Worm (Caenorhabditis elegans) whole organism, L4 larva: Measurements from ENCODE around the gene K08D8.5.
A peak's percentile ranks its signal among the peaks of the same experiment; 100 is the strongest.

Experiments
- F10B5.3 ChIP-seq: sonication (generic microtip); optimal IDR thresholded peaks from 2 replicates; lab custom pipeline; 2016; ENCODE audit warnings: mild to moderate bottlenecking, missing genetic modification characterization, missing compliant biosample characterization
- F26F4.8 ChIP-seq: fragments of 200-800 bp; sonication (Bioruptor generic); conservative IDR thresholded peaks from 2 replicates; pipeline ENCODE4 v1.3.6; 2022; ENCODE audit warnings: missing genetic modification characterization, missing compliant biosample characterization
- T20F7.1 ChIP-seq: fragments of 200-800 bp; sonication (Bioruptor generic); optimal IDR thresholded peaks from 2 replicates; lab custom pipeline; 2018; ENCODE audit warnings: mild to moderate bottlenecking, missing genetic modification characterization, missing compliant biosample characterization
- ZK546.5 ChIP-seq, 2 experiments: sonication (generic microtip); optimal IDR thresholded peaks; 2 replicates each; lab custom pipeline; 2017; ENCODE audit warnings: missing biosample characterization in 2 of 2, missing genetic modification characterization in 2 of 2
- aly-2 ChIP-seq: sonication (generic microtip); optimal IDR thresholded peaks from 2 replicates; lab custom pipeline; 2018; ENCODE audit warnings: missing biosample characterization, missing genetic modification characterization
- attf-4 ChIP-seq: sonication (generic microtip); optimal IDR thresholded peaks from 3 replicates; lab custom pipeline; 2017; ENCODE audit warnings: missing biosample characterization, missing genetic modification characterization
- ceh-62 ChIP-seq: sonication (generic microtip); optimal IDR thresholded peaks from 2 replicates; lab custom pipeline; 2017; ENCODE audit warnings: missing biosample characterization, missing genetic modification characterization
- ces-1 ChIP-seq: fragments of 150-350 bp; sonication (generic microtip); optimal IDR thresholded peaks from 4 replicates; lab custom pipeline; 2014; ENCODE audit warnings: missing biosample characterization, missing genetic modification reagents, missing genetic modification characterization
- daf-16 ChIP-seq, 3 experiments: sonication (generic microtip); optimal IDR thresholded peaks; 2 replicates each; lab custom pipeline; 2016 to 2017; ENCODE audit warnings: missing genetic modification characterization in 3 of 3, missing genetic modification reagents in 3 of 3, mild to moderate bottlenecking in 2 of 3, missing compliant biosample characterization in 2 of 3, missing biosample characterization in 1 of 3, moderate library complexity in 1 of 3
- daf-19 ChIP-seq: fragments of 200-800 bp; sonication (Bioruptor generic); conservative IDR thresholded peaks from 2 replicates; pipeline ENCODE4 v1.3.6; 2022; ENCODE audit warnings: missing genetic modification characterization, missing compliant biosample characterization
- dmd-6 ChIP-seq: fragments of 200-800 bp; sonication (Bioruptor generic); IDR thresholded peaks from 2 replicates; pipeline ENCODE4 v1.3.6; 2022; ENCODE audit warnings: missing genetic modification reagents, missing genetic modification characterization, missing compliant biosample characterization
- dpl-1 ChIP-seq: fragments of 150-350 bp; optimal IDR thresholded peaks from 2 replicates; lab custom pipeline; 2014; ENCODE audit warnings: missing biosample characterization, missing genetic modification reagents, missing genetic modification characterization
- dve-1 ChIP-seq: sonication (generic microtip); optimal IDR thresholded peaks from 2 replicates; lab custom pipeline; 2017; ENCODE audit warnings: antibody characterized with exemption, mild to moderate bottlenecking, missing genetic modification characterization, missing compliant biosample characterization; ENCODE audit not compliant: insufficient read depth
- egl-27 ChIP-seq: sonication (generic microtip); optimal IDR thresholded peaks from 3 replicates; lab custom pipeline; 2017; ENCODE audit warnings: missing biosample characterization, missing genetic modification reagents, missing genetic modification characterization
- hlh-11 ChIP-seq: fragments of 200-800 bp; sonication (Bioruptor generic); optimal IDR thresholded peaks from 2 replicates; lab custom pipeline; 2018; ENCODE audit warnings: mild to moderate bottlenecking, missing genetic modification characterization, missing compliant biosample characterization
- hlh-30 ChIP-seq: sonication (generic microtip); optimal IDR thresholded peaks from 2 replicates; lab custom pipeline; 2017; ENCODE audit warnings: antibody characterized with exemption, mild to moderate bottlenecking, missing genetic modification characterization, missing compliant biosample characterization; ENCODE audit not compliant: insufficient read depth
- lin-13 ChIP-seq: fragments of 150-350 bp; optimal IDR thresholded peaks from 2 replicates; lab custom pipeline; 2014; ENCODE audit warnings: missing biosample characterization, missing genetic modification reagents, missing genetic modification characterization
- lin-29 ChIP-seq: fragments of 200-800 bp; sonication (Bioruptor generic); IDR thresholded peaks from 2 replicates; pipeline ENCODE4 v1.3.6; 2022; ENCODE audit warnings: missing genetic modification reagents, missing genetic modification characterization, missing compliant biosample characterization
- lin-38 ChIP-seq: fragments of 200-800 bp; sonication (Bioruptor generic); IDR thresholded peaks from 2 replicates; pipeline ENCODE4 v1.3.6; 2022; ENCODE audit warnings: missing genetic modification reagents, missing genetic modification characterization, missing compliant biosample characterization
- lin-39 ChIP-seq: fragments of 150-350 bp; optimal IDR thresholded peaks from 2 replicates; lab custom pipeline; 2014; ENCODE audit warnings: missing biosample characterization, missing genetic modification reagents, missing genetic modification characterization
- lir-3 ChIP-seq: sonication (generic microtip); optimal IDR thresholded peaks from 2 replicates; lab custom pipeline; 2016; ENCODE audit warnings: mild to moderate bottlenecking, missing genetic modification characterization, missing compliant biosample characterization
- madf-5 ChIP-seq, 2 experiments: fragments of 200-800 bp; sonication (Bioruptor generic); IDR thresholded peaks; 2 replicates each; pipeline ENCODE4 v1.3.6; 2022; ENCODE audit warnings: missing compliant biosample characterization in 2 of 2, missing genetic modification characterization in 2 of 2
- mdl-1 ChIP-seq, 2 experiments: fragments of 150-350 bp in 1 of 2; sonication (generic microtip) in 1 of 2; optimal IDR thresholded peaks; 2 replicates each; lab custom pipeline; 2014 to 2017; ENCODE audit warnings: missing biosample characterization in 2 of 2, missing genetic modification characterization in 2 of 2
- mdt-29 ChIP-seq: fragments of 200-800 bp; sonication (Bioruptor generic); IDR thresholded peaks from 2 replicates; pipeline ENCODE4 v1.3.6; 2022; ENCODE audit warnings: missing genetic modification reagents, missing genetic modification characterization, missing compliant biosample characterization
- nhr-11 ChIP-seq: fragments of 150-350 bp; optimal IDR thresholded peaks from 2 replicates; lab custom pipeline; 2014; ENCODE audit warnings: missing biosample characterization, missing genetic modification characterization
- nhr-237 ChIP-seq: sonication (generic microtip); optimal IDR thresholded peaks from 2 replicates; lab custom pipeline; 2017; ENCODE audit warnings: missing biosample characterization, missing genetic modification characterization
- nhr-28 ChIP-seq: fragments of 150-350 bp; optimal IDR thresholded peaks from 2 replicates; lab custom pipeline; 2014; ENCODE audit warnings: missing biosample characterization, missing genetic modification characterization
- nhr-77 ChIP-seq: fragments of 150-350 bp; optimal IDR thresholded peaks from 2 replicates; lab custom pipeline; 2014; ENCODE audit warnings: missing biosample characterization, missing genetic modification characterization
- php-3 ChIP-seq: fragments of 200-800 bp; sonication (Bioruptor generic); IDR thresholded peaks from 2 replicates; pipeline ENCODE4 v1.3.6; 2022; ENCODE audit warnings: missing genetic modification reagents, missing genetic modification characterization, missing compliant biosample characterization
- pqm-1 ChIP-seq: sonication (generic microtip); optimal IDR thresholded peaks from 2 replicates; lab custom pipeline; 2017; ENCODE audit warnings: missing biosample characterization, missing genetic modification characterization
- rbr-2 ChIP-seq: sonication (generic microtip); optimal IDR thresholded peaks from 2 replicates; lab custom pipeline; 2016; ENCODE audit warnings: missing genotype, missing genetic modification characterization, missing compliant biosample characterization
- spr-1 ChIP-seq: sonication (generic microtip); optimal IDR thresholded peaks from 2 replicates; lab custom pipeline; 2016; ENCODE audit warnings: mild to moderate bottlenecking, missing genetic modification characterization, missing compliant biosample characterization
- tra-1 ChIP-seq: fragments of 200-800 bp; sonication (Bioruptor generic); IDR thresholded peaks from 2 replicates; pipeline ENCODE4 v1.3.6; 2022; ENCODE audit warnings: missing genetic modification reagents, missing genetic modification characterization, missing compliant biosample characterization
- unc-130 ChIP-seq: sonication (generic microtip); optimal IDR thresholded peaks from 2 replicates; lab custom pipeline; 2016; ENCODE audit warnings: missing genetic modification reagents, missing genetic modification characterization, missing compliant biosample characterization
- vab-7 ChIP-seq: fragments of 200-800 bp; sonication (Bioruptor generic); IDR thresholded peaks from 2 replicates; pipeline ENCODE4 v1.3.6; 2022; ENCODE audit warnings: missing genetic modification reagents, missing genetic modification characterization, missing compliant biosample characterization
- zfp-2 ChIP-seq: sonication (generic microtip); optimal IDR thresholded peaks from 2 replicates; lab custom pipeline; 2016; ENCODE audit warnings: mild to moderate bottlenecking, missing genetic modification characterization, missing compliant biosample characterization
- zip-2 ChIP-seq: fragments of 150-350 bp; optimal IDR thresholded peaks from 2 replicates; lab custom pipeline; 2014; ENCODE audit warnings: missing biosample characterization, missing genetic modification characterization
- ztf-11 ChIP-seq: fragments of 150-350 bp; optimal IDR thresholded peaks from 2 replicates; lab custom pipeline; 2014; ENCODE audit warnings: missing biosample characterization, missing genetic modification characterization

K08D8.5 gene

ce11 chrIV:12906529-12906928, 5.4 kb downstream of the K08D8.5 start, which contains the start of gene K08D8.3:
Gene K08D8.3, minus strand, starts transcription at chrIV:12906659.
- TF ChIP-seq nhr-77 (tag; lab: Kevin White, UChicago) (peak; percentile 36), dmd-6 (GFP tag; lab: Robert Waterston, UW) (peak; percentile 82), hlh-30 (tag; lab: Kevin White, UChicago) (peak; percentile 34), pqm-1 (tag; lab: Kevin White, UChicago) (peak; percentile 92), hlh-11 (tag; lab: Kevin White, UChicago) (peak; percentile 41), nhr-28 (tag; lab: Kevin White, UChicago) (peak; percentile 63), daf-16 (GFP tag; optimal IDR thresholded peaks at IDR 0.05; lab: Kevin White, UChicago) (no peak), daf-16 (tag; optimal IDR thresholded peaks at IDR 0.05; lab: Kevin White, UChicago) (peak; percentile 78), ZK546.5 (tag; optimal IDR thresholded peaks at IDR 0.05; lab: Kevin White, UChicago) (no peak), ceh-62 (tag; lab: Kevin White, UChicago) (no peak), dve-1 (tag; lab: Kevin White, UChicago) (peak; percentile 50)

- TF ChIP-seq F10B5.3 (no peak), dmd-6 (GFP tag; lab: Robert Waterston, UW) (peak; percentile 12; the same call in 1 of the 2 replicates), spr-1 (tag; lab: Kevin White, UChicago) (no peak), rbr-2 (no peak), unc-130 (GFP tag; lab: Kevin White, UChicago) (no peak), nhr-28 (tag; lab: Kevin White, UChicago) (peak; percentile 38), ZK546.5 (tag; optimal IDR thresholded peaks at IDR 0.05; lab: Kevin White, UChicago) (no peak), zip-2 (tag; lab: Kevin White, UChicago) (no peak), ces-1 (no peak), aly-2 (tag; lab: Kevin White, UChicago) (no peak), lir-3 (tag; lab: Kevin White, UChicago) (no peak), F26F4.8 (GFP tag; lab: Robert Waterston, UW) (no peak), dve-1 (tag; lab: Kevin White, UChicago) (peak; percentile 44), ztf-11 (no peak), lin-39 (tag; lab: Kevin White, UChicago) (no peak), zfp-2 (tag; lab: Kevin White, UChicago) (no peak), pqm-1 (tag; lab: Kevin White, UChicago) (peak; percentile 71), daf-16 (GFP tag; optimal IDR thresholded peaks at IDR 0.05; lab: Kevin White, UChicago) (no peak), daf-16 (tag; optimal IDR thresholded peaks at IDR 0.05; lab: Kevin White, UChicago) (peak; percentile 25), egl-27 (tag; lab: Kevin White, UChicago) (no peak), mdl-1 (tag; optimal IDR thresholded peaks at IDR 0.05; lab: Kevin White, UChicago) (no peak), tra-1 (no peak), madf-5 (GFP tag; IDR thresholded peaks at IDR 0.05; lab: Robert Waterston, UW) (no peak), nhr-237 (tag; lab: Kevin White, UChicago) (no peak), lin-38 (GFP tag; lab: Robert Waterston, UW) (no peak), nhr-11 (no peak), T20F7.1 (no peak), lin-29 (GFP tag; lab: Robert Waterston, UW) (no peak), dpl-1 (GFP tag; lab: Kevin White, UChicago) (no peak), php-3 (GFP tag; lab: Robert Waterston, UW) (no peak), daf-19 (GFP tag; lab: Robert Waterston, UW) (no peak), mdt-29 (GFP tag; lab: Robert Waterston, UW) (no peak)
- TF ChIP-seq, all 104 proteins: peak for 5
Observed at ce11 chrIV:12903687-12904086, 8.2 kb downstream of the K08D8.5 start.

- TF ChIP-seq dmd-6 (GFP tag; lab: Robert Waterston, UW) (peak; percentile 35; the same call in 1 of the 2 replicates), nhr-28 (tag; lab: Kevin White, UChicago) (no peak), pqm-1 (tag; lab: Kevin White, UChicago) (peak; percentile 10), lin-13 (GFP tag; lab: Kevin White, UChicago) (no peak), attf-4 (no peak), vab-7 (no peak)
- TF ChIP-seq, all 104 proteins: peak for 2
Observed at ce11 chrIV:12902430-12903110, 9.4 kb downstream of the K08D8.5 start, which contains the start of gene K08D8.2. Gene K08D8.2, plus strand, starts transcription at chrIV:12903060.
